Fruit fly (Drosophila melanogaster): ENCODE results near the gene Acbp1.

Gene Acbp1

dm6 chr2L:8196757-8197530, 34.7 kb upstream of the Acbp1 start, which contains the start of the genes CG8475 and CG8460 (continued):
- TF ChIP-seq crp (GFP tag; optimal IDR thresholded peaks at IDR 0.05) (peak; percentile 33 to 90), Med (GFP tag) (peak; percentile 70), CG34422 (GFP tag; IDR thresholded peaks at IDR 0.05) (peak; percentile 78; the same call in 1 of the 3 replicates), CG3995 (GFP tag; optimal IDR thresholded peaks at IDR 0.05) (peak; percentile 89), Abd-B (GFP tag; optimal IDR thresholded peaks at IDR 0.05) (no peak)

dm6 chr2L:8195722-8196323, 33.6 kb upstream of the Acbp1 start:
- TF ChIP-seq oc (tag; optimal IDR thresholded peaks at IDR 0.05) (no peak), CG16779 (GFP tag; IDR thresholded peaks at IDR 0.05) (no peak), ap (GFP tag; IDR thresholded peaks at IDR 0.05) (no peak), ken (GFP tag; IDR thresholded peaks at IDR 0.05) (peak; percentile 31; the same call in 1 of the 3 replicates), CG11504 (tag; optimal IDR thresholded peaks at IDR 0.05) (no peak), hkb (optimal IDR thresholded peaks at IDR 0.05) (no peak), hkb (GFP tag; IDR thresholded peaks at IDR 0.05) (no peak), CG11696 (GFP tag; IDR thresholded peaks at IDR 0.05) (no peak), CG14860 (GFP tag; IDR thresholded peaks at IDR 0.05; ENCODE audit: partially characterized antibody) (0 out of 3 replicates have a peak, but pooled peaks have one; percentile 35), odd (GFP tag; optimal IDR thresholded peaks at IDR 0.05) (no peak)

dm6 chr2L:8190681-8191080, 28.4 kb upstream of the Acbp1 start, which contains the start of gene CG34134:
TSS of gene CG34134 (minus strand) at chr2L:8190781.
- TF ChIP-seq caup (GFP tag; optimal IDR thresholded peaks at IDR 0.05; ENCODE audit: severe bottlenecking) (no peak), CG12219 (GFP tag; optimal IDR thresholded peaks at IDR 0.05) (no peak), schlank (tag; optimal IDR thresholded peaks at IDR 0.05) (no peak), phol (tag; optimal IDR thresholded peaks at IDR 0.05) (no peak), CG13775 (GFP tag; optimal IDR thresholded peaks at IDR 0.05) (no peak), unpg (GFP tag; optimal IDR thresholded peaks at IDR 0.05) (no peak), ham (GFP tag; IDR thresholded peaks at IDR 0.05) (no peak), bowl (GFP tag; IDR thresholded peaks at IDR 0.05) (no peak), wek (GFP tag; optimal IDR thresholded peaks at IDR 0.05) (no peak)

dm6 chr2L:8185008-8185407, 22.8 kb upstream of the Acbp1 start:
- TF ChIP-seq NfI (GFP tag; optimal IDR thresholded peaks at IDR 0.05) (no peak), Sry-δ (GFP tag; optimal IDR thresholded peaks at IDR 0.05) (no peak), ash1 (GFP tag; optimal IDR thresholded peaks at IDR 0.05) (no peak), bowl (GFP tag; IDR thresholded peaks at IDR 0.05) (0 out of 2 replicates have a peak, but pooled peaks have one; percentile 18), CG10274 (GFP tag; optimal IDR thresholded peaks at IDR 0.05) (no peak), danr (GFP tag; IDR thresholded peaks at IDR 0.05) (no peak), insv (GFP tag; optimal IDR thresholded peaks at IDR 0.05) (no peak), chif (GFP tag; optimal IDR thresholded peaks at IDR 0.05) (no peak), luna (GFP tag; optimal IDR thresholded peaks at IDR 0.05) (no peak), CG2712 (tag; optimal IDR thresholded peaks at IDR 0.05) (no peak), Rx (GFP tag; IDR thresholded peaks at IDR 0.05) (no peak), hb (GFP tag; IDR thresholded peaks at IDR 0.05; ENCODE audit: partially characterized antibody) (no peak), CG7987 (GFP tag; optimal IDR thresholded peaks at IDR 0.05) (no peak), Dip2 (GFP tag; IDR thresholded peaks at IDR 0.05) (no peak), Hsf (GFP tag; optimal IDR thresholded peaks at IDR 0.05) (no peak), unc-4 (GFP tag; IDR thresholded peaks at IDR 0.05; ENCODE audit: partially characterized antibody) (no peak), CTCF (GFP tag; optimal IDR thresholded peaks at IDR 0.05) (peak; percentile 80), Hand (GFP tag; optimal IDR thresholded peaks at IDR 0.05) (no peak), CG15601 (tag; optimal IDR thresholded peaks at IDR 0.05) (no peak), CG16779 (GFP tag; IDR thresholded peaks at IDR 0.05) (peak; percentile 20; the same call in 1 of the 2 replicates), pan (optimal IDR thresholded peaks at IDR 0.05) (no peak), pan (GFP tag; optimal IDR thresholded peaks at IDR 0.05 in 1 of 2, IDR thresholded peaks at IDR 0.05 in 1 of 2) (no peak), CG31388 (GFP tag; optimal IDR thresholded peaks at IDR 0.05) (no peak)

All from whole organism, embryonic.